Worm (Caenorhabditis elegans): ENCODE data around the gene pho-14.

DNA sequence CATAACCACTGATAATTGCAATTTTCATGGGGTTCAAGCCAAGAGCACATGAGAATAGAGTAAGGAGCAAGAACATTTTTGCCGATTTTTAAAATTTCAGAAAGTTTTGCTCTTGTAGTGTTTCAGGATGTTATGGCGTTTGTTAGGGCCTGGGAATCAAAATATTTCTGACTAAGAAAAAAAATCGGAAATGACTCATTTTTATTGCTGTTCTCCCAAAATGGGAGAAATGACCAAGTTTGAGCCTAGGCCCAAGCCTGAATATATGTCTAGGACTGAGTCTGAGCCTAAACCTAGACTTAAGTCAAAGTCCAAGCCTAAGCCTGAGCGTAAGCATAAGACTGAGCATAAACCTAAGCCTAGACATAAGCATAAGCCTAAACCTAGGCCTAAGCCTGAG lies 3.8 kb upstream of the pho-14 start, which contains the start of gene T13B5.9:
- TF ChIP-seq hlh-6 (tag; optimal IDR thresholded peaks at IDR 0.05) (no peak), ceh-9 (tag; optimal IDR thresholded peaks at IDR 0.05) (no peak), nfya-1 (tag; optimal IDR thresholded peaks at IDR 0.05) (no peak), nhr-11 (tag; optimal IDR thresholded peaks at IDR 0.05) (no peak), dmd-4 (tag; optimal IDR thresholded peaks at IDR 0.05; ENCODE audit: borderline replicate concordance) (no peak), pha-4 (tag; optimal IDR thresholded peaks at IDR 0.05) (no peak), unc-3 (GFP tag; conservative IDR thresholded peaks at IDR 0.05) (no peak), unc-3 (tag; optimal IDR thresholded peaks at IDR 0.05) (no peak), fax-1 (tag; optimal IDR thresholded peaks at IDR 0.05) (no peak), ceh-30 (tag; optimal IDR thresholded peaks at IDR 0.05) (no peak)
